Worm (Caenorhabditis elegans): ENCODE data around the gene ZK228.1.

- TF ChIP-seq dao-5 (tag; optimal IDR thresholded peaks at IDR 0.05) (no peak), him-1 (tag; optimal IDR thresholded peaks at IDR 0.05) (no peak)
Observed at ce11 chrV:18456574-18456973, 12.4 kb downstream of the ZK228.1 start, which contains the start of gene ZK228.10.
